Worm (Caenorhabditis elegans): Measurements from ENCODE around the gene ptr-14.

- TF ChIP-seq lin-15B (tag; optimal IDR thresholded peaks at IDR 0.05) (no peak), nhr-237 (tag; optimal IDR thresholded peaks at IDR 0.05) (no peak), nhr-90 (tag; optimal IDR thresholded peaks at IDR 0.05; ENCODE audit: poor library complexity) (no peak), ztf-11 (tag; optimal IDR thresholded peaks at IDR 0.05) (no peak), lin-39 (tag; optimal IDR thresholded peaks at IDR 0.05) (no peak), ets-5 (GFP tag; IDR thresholded peaks at IDR 0.05) (no peak)
Observed at ce11 chrIV:10661072-10661471, 45.8 kb downstream of the ptr-14 start.
